Worm (Caenorhabditis elegans): ENCODE data around the gene K09E2.1.

ce11 chrX:8675151-8675550 is 6.5 kb upstream of the K09E2.1 start:
- TF ChIP-seq nhr-76 (tag; optimal IDR thresholded peaks at IDR 0.05), result no peak
- no peak for TF ChIP-seq nhr-25 (tag; optimal IDR thresholded peaks at IDR 0.05; ENCODE audit: borderline replicate concordance, insufficient read depth)
- TF ChIP-seq nhr-77 (tag; optimal IDR thresholded peaks at IDR 0.05), result no peak
- TF ChIP-seq dmd-8 (GFP tag; IDR thresholded peaks at IDR 0.05), result no peak
- no peak for TF ChIP-seq lsy-2 (tag; optimal IDR thresholded peaks at IDR 0.05)
- no peak for TF ChIP-seq pha-4 (GFP tag; IDR thresholded peaks at IDR 0.05)
- TF ChIP-seq pha-4 (tag; optimal IDR thresholded peaks at IDR 0.05), result no peak
- TF ChIP-seq lir-3 (tag; optimal IDR thresholded peaks at IDR 0.05), result no peak
- no peak for TF ChIP-seq T26A8.4 (GFP tag; IDR thresholded peaks at IDR 0.05)
